Fruit fly (Drosophila melanogaster): Measurements from ENCODE around the gene dmrt99B.

The dmrt99B gene

DNA sequence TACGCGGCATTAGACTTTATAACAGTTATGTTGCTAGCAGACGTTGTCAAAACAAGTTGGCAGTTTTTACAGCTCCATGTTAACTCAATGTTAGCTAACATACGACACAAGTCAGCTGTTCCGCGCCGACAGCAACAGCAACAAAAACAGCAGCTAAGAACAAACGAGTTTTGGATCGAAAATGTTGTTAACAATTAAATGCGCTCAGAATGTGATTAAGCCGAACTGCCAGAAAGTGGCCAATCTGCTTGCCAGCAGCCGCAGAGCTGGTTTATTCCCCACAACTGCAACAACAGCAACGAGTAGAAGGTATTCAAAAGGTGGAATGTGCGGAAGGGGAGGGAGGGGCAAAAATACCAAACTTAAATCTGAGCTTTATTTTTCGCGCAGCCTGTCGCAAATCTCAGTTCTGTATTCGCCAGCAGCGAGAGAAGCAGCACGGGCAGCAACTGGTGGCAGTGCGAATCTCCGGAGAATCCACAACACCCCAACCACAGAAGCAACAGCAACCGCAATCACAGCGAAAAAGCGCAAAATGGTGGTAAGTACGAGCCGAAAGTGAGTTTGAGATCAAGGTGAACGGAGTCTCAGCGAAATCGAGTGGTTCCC is 30.8 kb downstream of the dmrt99B start, which contains the start of gene Pcd (continued):
- TF ChIP-seq CG10274 (GFP tag; optimal IDR thresholded peaks at IDR 0.05) (no peak), CG17568 (GFP tag; optimal IDR thresholded peaks at IDR 0.05) (no peak), CG4360 (GFP tag; IDR thresholded peaks at IDR 0.05) (peak; percentile 63), Doc2 (GFP tag; IDR thresholded peaks at IDR 0.05) (no peak), CG10462 (GFP tag; optimal IDR thresholded peaks at IDR 0.05) (no peak), CG32772 (GFP tag; IDR thresholded peaks at IDR 0.05) (no peak), Sin3A (optimal IDR thresholded peaks at IDR 0.05) (peak; percentile 7), Sry-δ (GFP tag; optimal IDR thresholded peaks at IDR 0.05) (peak; percentile 4), CG43689 (GFP tag; IDR thresholded peaks at IDR 0.05) (no peak), dimm (GFP tag; IDR thresholded peaks at IDR 0.05) (no peak), lbe (GFP tag; optimal IDR thresholded peaks at IDR 0.05) (no peak), tap (tag; optimal IDR thresholded peaks at IDR 0.05) (no peak), CG16779 (GFP tag; IDR thresholded peaks at IDR 0.05) (no peak), CG3847 (GFP tag; IDR thresholded peaks at IDR 0.05) (no peak), Side (GFP tag; optimal IDR thresholded peaks at IDR 0.05) (no peak), dan (GFP tag; IDR thresholded peaks at IDR 0.05) (no peak), CG3163 (GFP tag; optimal IDR thresholded peaks at IDR 0.05) (no peak), Mes4 (GFP tag; optimal IDR thresholded peaks at IDR 0.05) (no peak), pros (GFP tag; optimal IDR thresholded peaks at IDR 0.05) (no peak), CG16815 (GFP tag; optimal IDR thresholded peaks at IDR 0.05) (no peak), CG12744 (GFP tag; optimal IDR thresholded peaks at IDR 0.05) (no peak), gro (GFP tag; optimal IDR thresholded peaks at IDR 0.05) (peak; percentile 9), Myb (GFP tag; optimal IDR thresholded peaks at IDR 0.05) (no peak), HmgD (GFP tag; optimal IDR thresholded peaks at IDR 0.05) (no peak), danr (GFP tag; IDR thresholded peaks at IDR 0.05) (no peak), CG31224 (GFP tag; IDR thresholded peaks at IDR 0.05) (no peak), CG12391 (tag; optimal IDR thresholded peaks at IDR 0.05) (no peak), YL-1 (GFP tag; optimal IDR thresholded peaks at IDR 0.05) (peak; percentile 9), H2.0 (GFP tag; IDR thresholded peaks at IDR 0.05) (no peak), amos (GFP tag; IDR thresholded peaks at IDR 0.05; ENCODE audit: partially characterized antibody) (no peak; the same call in 1 of the 2 replicates), gcm2 (GFP tag; optimal IDR thresholded peaks at IDR 0.05) (no peak), peb (GFP tag; IDR thresholded peaks at IDR 0.05) (no peak), crc (GFP tag; optimal IDR thresholded peaks at IDR 0.05) (no peak), CG7745 (tag; optimal IDR thresholded peaks at IDR 0.05) (no peak), B-H1 (GFP tag; IDR thresholded peaks at IDR 0.05) (no peak), Stat92E (GFP tag; optimal IDR thresholded peaks at IDR 0.05) (peak in 1 of 3 experiments; percentile 53), CG1602 (GFP tag; optimal IDR thresholded peaks at IDR 0.05) (no peak), ind (GFP tag; optimal IDR thresholded peaks at IDR 0.05) (no peak), CG18619 (GFP tag; optimal IDR thresholded peaks at IDR 0.05) (no peak), Vsx1 (GFP tag; optimal IDR thresholded peaks at IDR 0.05) (no peak), ranshi (GFP tag; IDR thresholded peaks at IDR 0.05) (no peak), Gug (GFP tag; IDR thresholded peaks at IDR 0.05) (no peak), caup (GFP tag; optimal IDR thresholded peaks at IDR 0.05; ENCODE audit: severe bottlenecking) (no peak), mam (GFP tag; optimal IDR thresholded peaks at IDR 0.05) (no peak), Abd-B (GFP tag; optimal IDR thresholded peaks at IDR 0.05) (no peak), Aef1 (GFP tag; IDR thresholded peaks at IDR 0.05) (no peak; the same call in 2 of the 3 replicates), lilli (GFP tag; optimal IDR thresholded peaks at IDR 0.05) (no peak), Taf1 (GFP tag; IDR thresholded peaks at IDR 0.05) (no peak), CG3407 (GFP tag; optimal IDR thresholded peaks at IDR 0.05) (no peak), stc (GFP tag; IDR thresholded peaks at IDR 0.05) (no peak), CG2120 (GFP tag; optimal IDR thresholded peaks at IDR 0.05) (no peak), sim (GFP tag; IDR thresholded peaks at IDR 0.05) (no peak), CG5953 (GFP tag; IDR thresholded peaks at IDR 0.05) (no peak)

All from whole organism, embryonic.